Fruit fly (Drosophila melanogaster) whole organism, embryonic: ENCODE measurements around the gene CG15347.

ENCODE experiments used
- Abd-B ChIP-seq: fragments of 200-800 bp; sonication (Bioruptor generic); optimal IDR thresholded peaks from 2 replicates; lab custom pipeline; 2018; ENCODE audit warnings: missing biosample characterization, mild to moderate bottlenecking, missing genetic modification characterization, moderate library complexity
- CG15479 ChIP-seq: fragments of 200-800 bp; sonication (Bioruptor generic); optimal IDR thresholded peaks from 3 replicates; lab custom pipeline; 2019; ENCODE audit warnings: missing biosample characterization, mild to moderate bottlenecking, missing genetic modification characterization, moderate library complexity
- CG16779 ChIP-seq: fragments of 200-800 bp; sonication (Bioruptor generic); IDR thresholded peaks from 2 replicates; pipeline ENCODE4 v1.3.6; 2022; ENCODE audit warnings: missing biosample characterization, missing genetic modification characterization
- CG18262 ChIP-seq: fragments of 200-800 bp; optimal IDR thresholded peaks from 3 replicates; lab custom pipeline; 2019; ENCODE audit warnings: missing biosample characterization, mild to moderate bottlenecking, missing genetic modification characterization, moderate library complexity
- CG2202 ChIP-seq: fragments of 200-800 bp; sonication (Bioruptor generic); optimal IDR thresholded peaks from 2 replicates; lab custom pipeline; 2018; ENCODE audit warnings: missing biosample characterization, mild to moderate bottlenecking, missing genetic modification characterization
- CG32532 ChIP-seq: fragments of 200-800 bp; sonication (Bioruptor generic); IDR thresholded peaks from 2 replicates; pipeline ENCODE4 v1.3.6; 2022; ENCODE audit warnings: missing biosample characterization, missing genetic modification characterization
- CG34422 ChIP-seq: fragments of 200-800 bp; sonication (Bioruptor generic); IDR thresholded peaks from 3 replicates; pipeline ENCODE4 v1.3.6; 2022; ENCODE audit warnings: missing biosample characterization, missing genetic modification characterization
- CG4854 ChIP-seq: fragments of 200-800 bp; sonication (Bioruptor generic); optimal IDR thresholded peaks from 2 replicates; lab custom pipeline; 2016; ENCODE audit warnings: missing biosample characterization, missing genetic modification characterization, inconsistent platforms
- CG5180 ChIP-seq: fragments of 200-800 bp; sonication (Bioruptor generic); optimal IDR thresholded peaks from 3 replicates; lab custom pipeline; 2017; ENCODE audit warnings: missing biosample characterization, missing genetic modification characterization, mild to moderate bottlenecking, moderate library complexity, missing genetic modification reagents
- CG7745 ChIP-seq: fragments of 200-800 bp; sonication (Bioruptor generic); optimal IDR thresholded peaks from 2 replicates; lab custom pipeline; 2018; ENCODE audit warnings: missing biosample characterization, mild to moderate bottlenecking, missing genetic modification characterization, moderate library complexity
- CG7786 ChIP-seq: fragments of 200-800 bp; sonication (Bioruptor generic); optimal IDR thresholded peaks from 2 replicates; lab custom pipeline; 2016; ENCODE audit warnings: missing biosample characterization, missing genetic modification characterization
- CG7963 ChIP-seq: fragments of 200-800 bp; sonication (Bioruptor generic); IDR thresholded peaks from 3 replicates; pipeline ENCODE4 v1.3.6; 2022; ENCODE audit warnings: missing biosample characterization, missing genetic modification characterization; ENCODE audit not compliant: partially characterized antibody
- CG8478 ChIP-seq: fragments of >200 bp; optimal IDR thresholded peaks from 2 replicates; lab custom pipeline; 2018
- CG8944 ChIP-seq: fragments of 200-800 bp; sonication (Bioruptor generic); optimal IDR thresholded peaks from 3 replicates; lab custom pipeline; 2016; ENCODE audit warnings: missing biosample characterization, missing genetic modification characterization
- CG9437 ChIP-seq: fragments of 200-800 bp; sonication (Bioruptor generic); optimal IDR thresholded peaks from 2 replicates; lab custom pipeline; 2018; ENCODE audit warnings: missing biosample characterization, mild to moderate bottlenecking, missing genetic modification characterization
- CG9727 ChIP-seq: fragments of 200-800 bp; sonication (Bioruptor generic); optimal IDR thresholded peaks from 3 replicates; lab custom pipeline; 2017; ENCODE audit warnings: missing biosample characterization, mild to moderate bottlenecking, missing genetic modification characterization
- CG9817 ChIP-seq: fragments of 200-800 bp; sonication (Bioruptor generic); optimal IDR thresholded peaks from 2 replicates; lab custom pipeline; 2018; ENCODE audit warnings: missing biosample characterization, mild to moderate bottlenecking, missing genetic modification characterization, moderate library complexity
- Dip2 ChIP-seq: fragments of 200-800 bp; sonication (Bioruptor generic); IDR thresholded peaks from 2 replicates; pipeline ENCODE4 v1.3.6; 2022; ENCODE audit warnings: missing biosample characterization, missing genetic modification characterization
- Doc3 ChIP-seq: fragments of 200-800 bp; sonication (Bioruptor generic); IDR thresholded peaks from 3 replicates; pipeline ENCODE4 v1.3.6; 2022; ENCODE audit warnings: missing biosample characterization, missing genetic modification characterization; ENCODE audit not compliant: partially characterized antibody
- E2f1 ChIP-seq: fragments of 200-800 bp; sonication (Bioruptor generic); IDR thresholded peaks from 2 replicates; pipeline ENCODE4 v1.3.6; 2022; ENCODE audit warnings: missing biosample characterization, missing genetic modification characterization
- Fer3 ChIP-seq: fragments of 200-800 bp; sonication (Bioruptor generic); optimal IDR thresholded peaks from 2 replicates; lab custom pipeline; 2018; ENCODE audit warnings: missing biosample characterization, mild to moderate bottlenecking, missing genetic modification characterization, moderate library complexity
- H2.0 ChIP-seq: fragments of 200-800 bp; sonication (Bioruptor generic); IDR thresholded peaks from 2 replicates; pipeline ENCODE4 v1.3.6; 2022; ENCODE audit warnings: missing biosample characterization, missing genetic modification characterization
- Jarid2 ChIP-seq: fragments of 200-800 bp; sonication (Bioruptor generic); optimal IDR thresholded peaks from 3 replicates; lab custom pipeline; 2017; ENCODE audit warnings: mild to moderate bottlenecking, missing biosample characterization, missing genetic modification reagents, missing genetic modification characterization
- Kr ChIP-seq: fragments of 200-800 bp; sonication (Bioruptor generic); optimal IDR thresholded peaks from 2 replicates; lab custom pipeline; 2017; ENCODE audit warnings: missing biosample characterization, mild to moderate bottlenecking, missing genetic modification characterization
- Lpt ChIP-seq: fragments of >200 bp; optimal IDR thresholded peaks from 2 replicates; lab custom pipeline; 2018; ENCODE audit warnings: missing biosample characterization, missing genetic modification characterization
- Mes4 ChIP-seq: fragments of 200-800 bp; sonication (Bioruptor generic); optimal IDR thresholded peaks from 2 replicates; lab custom pipeline; 2016; ENCODE audit warnings: missing biosample characterization, missing genetic modification characterization
- Nf-YB ChIP-seq: fragments of 200-800 bp; sonication (Bioruptor generic); optimal IDR thresholded peaks from 3 replicates; lab custom pipeline; 2019; ENCODE audit warnings: missing biosample characterization, mild to moderate bottlenecking, missing genetic modification characterization, moderate library complexity
- Opbp ChIP-seq: fragments of 200-800 bp; sonication (Bioruptor generic); IDR thresholded peaks from 3 replicates; pipeline ENCODE4 v1.3.6; 2022; ENCODE audit warnings: missing biosample characterization, missing genetic modification characterization; ENCODE audit not compliant: partially characterized antibody
- Pdp1 ChIP-seq, 2 experiments: fragments of 200-800 bp; sonication (Bioruptor generic); optimal IDR thresholded peaks; 3 replicates each; lab custom pipeline; 2016; ENCODE audit warnings: missing biosample characterization in 2 of 2, missing genetic modification characterization in 2 of 2, mild to moderate bottlenecking in 1 of 2, moderate library complexity in 1 of 2
- Sox102F ChIP-seq: fragments of 200-800 bp; sonication (Bioruptor generic); optimal IDR thresholded peaks from 2 replicates; lab custom pipeline; 2018; ENCODE audit warnings: missing biosample characterization, mild to moderate bottlenecking, missing genetic modification characterization, moderate library complexity
- bigmax ChIP-seq: fragments of 200-800 bp; sonication (Bioruptor generic); optimal IDR thresholded peaks from 2 replicates; lab custom pipeline; 2018; ENCODE audit warnings: missing biosample characterization, mild to moderate bottlenecking, missing genetic modification characterization
- croc ChIP-seq: fragments of 200-800 bp; sonication (Bioruptor generic); conservative IDR thresholded peaks from 3 replicates; pipeline ENCODE4 v1.3.6; 2022; ENCODE audit warnings: missing biosample characterization, missing genetic modification characterization
- crol ChIP-seq: fragments of 200-800 bp; sonication (Bioruptor generic); IDR thresholded peaks from 2 replicates; pipeline ENCODE4 v1.3.6; 2022; ENCODE audit warnings: missing biosample characterization, missing genetic modification characterization
- dimm ChIP-seq: fragments of 200-800 bp; sonication (Bioruptor generic); IDR thresholded peaks from 2 replicates; pipeline ENCODE4 v1.3.6; 2022; ENCODE audit warnings: missing biosample characterization, missing genetic modification characterization
- dm ChIP-seq: fragments of 200-800 bp; sonication (Bioruptor generic); optimal IDR thresholded peaks from 3 replicates; lab custom pipeline; 2016; ENCODE audit warnings: missing biosample characterization, missing genetic modification characterization
- h ChIP-seq: fragments of >200 bp; optimal IDR thresholded peaks from 2 replicates; lab custom pipeline; 2017
- ind ChIP-seq: fragments of 200-800 bp; sonication (Bioruptor generic); optimal IDR thresholded peaks from 3 replicates; lab custom pipeline; 2016; ENCODE audit warnings: missing biosample characterization, missing genetic modification characterization
- insv ChIP-seq, 2 experiments: fragments of 200-800 bp; sonication (Bioruptor generic); optimal IDR thresholded peaks; 3 replicates each; lab custom pipeline; 2016 to 2018; ENCODE audit warnings: missing biosample characterization in 2 of 2, missing genetic modification characterization in 2 of 2
- jing ChIP-seq: fragments of 200-800 bp; sonication (Bioruptor generic); optimal IDR thresholded peaks from 2 replicates; lab custom pipeline; 2018; ENCODE audit warnings: missing biosample characterization, mild to moderate bottlenecking, missing genetic modification characterization
- pho ChIP-seq: fragments of 200-800 bp; sonication (Bioruptor generic); optimal IDR thresholded peaks from 2 replicates; lab custom pipeline; 2016; ENCODE audit warnings: missing biosample characterization, missing genetic modification characterization
- pita ChIP-seq: fragments of 200-800 bp; sonication (Bioruptor generic); optimal IDR thresholded peaks from 2 replicates; lab custom pipeline; 2017; ENCODE audit warnings: missing biosample characterization, mild to moderate bottlenecking, missing genetic modification characterization
- sc ChIP-seq, 3 experiments: fragments of >200 bp in 2 of 3; fragments of 200-800 bp in 1 of 3; sonication (Bioruptor generic) in 1 of 3; optimal IDR thresholded peaks; 2 replicates in 2 of 3; 3 replicates in 1 of 3; lab custom pipeline; 2017; ENCODE audit warnings: mild to moderate bottlenecking in 1 of 3, missing biosample characterization in 1 of 3, missing genetic modification characterization in 1 of 3, missing genetic modification reagents in 1 of 3
- schlank ChIP-seq: fragments of 200-800 bp; sonication (Bioruptor generic); optimal IDR thresholded peaks from 2 replicates; lab custom pipeline; 2018; ENCODE audit warnings: missing biosample characterization, mild to moderate bottlenecking, missing genetic modification characterization
- slp2 ChIP-seq: fragments of 200-800 bp; sonication (Bioruptor generic); optimal IDR thresholded peaks from 2 replicates; lab custom pipeline; 2016; ENCODE audit warnings: missing biosample characterization, missing genetic modification characterization
- tna ChIP-seq: fragments of 200-800 bp; sonication (Bioruptor generic); IDR thresholded peaks from 2 replicates; pipeline ENCODE4 v1.3.6; 2022; ENCODE audit warnings: missing biosample characterization, missing genetic modification characterization; ENCODE audit not compliant: partially characterized antibody
- vfl ChIP-seq: fragments of 200-800 bp; sonication (Bioruptor generic); optimal IDR thresholded peaks from 2 replicates; lab custom pipeline; 2016; ENCODE audit warnings: missing biosample characterization, missing genetic modification characterization
- vnd ChIP-seq: fragments of 200-800 bp; sonication (Bioruptor generic); IDR thresholded peaks from 3 replicates; pipeline ENCODE4 v1.3.6; 2022; ENCODE audit warnings: missing biosample characterization, missing genetic modification characterization; ENCODE audit not compliant: partially characterized antibody

Gene CG15347

DNA sequence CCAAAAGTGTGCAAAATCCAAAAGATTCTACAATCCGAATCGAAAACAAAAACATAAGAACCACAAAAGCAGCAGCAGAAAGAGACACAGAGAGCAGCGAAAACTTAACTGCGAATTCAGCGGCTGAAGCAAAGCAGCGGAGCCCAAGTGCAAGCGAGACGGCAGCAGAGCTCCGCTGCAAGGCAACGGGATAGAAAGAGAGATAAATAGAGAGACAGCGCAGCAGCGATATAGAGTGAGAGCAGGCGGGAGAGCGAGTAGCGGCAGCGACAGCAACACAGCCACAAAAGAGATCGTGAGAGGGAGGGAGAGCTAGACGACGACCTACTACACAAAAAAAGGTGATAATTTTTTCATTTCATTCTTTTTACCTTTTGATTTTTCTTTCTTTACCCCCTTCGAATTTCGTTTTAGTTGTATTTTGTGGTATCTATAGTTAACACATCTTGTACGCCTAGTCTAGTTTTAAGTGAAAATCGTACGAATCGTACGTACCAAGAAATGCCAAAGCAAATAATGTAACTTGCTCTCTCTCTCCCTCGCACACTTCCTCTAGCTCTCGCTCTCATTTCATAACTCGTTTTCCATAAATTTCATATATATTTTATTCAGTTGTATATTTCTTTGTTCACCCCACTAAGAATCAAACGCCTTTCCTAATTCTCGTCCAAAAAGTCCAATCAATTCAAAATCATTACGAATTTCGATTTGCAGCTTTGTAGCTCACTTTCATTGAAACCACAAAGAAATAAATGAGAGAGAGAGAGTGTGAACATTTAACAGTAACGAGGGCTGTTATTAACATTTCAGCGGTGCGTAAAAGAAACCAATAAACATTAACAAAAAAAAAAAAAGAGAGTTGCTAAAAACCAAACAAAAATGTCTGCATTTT, 50.1 kb downstream of the CG15347 start (continued):
- TF ChIP-seq CG7745 (no peak), dimm (GFP tag; lab: Robert Waterston, UW) (no peak), Abd-B (no peak), CG5180 (no peak), CG8478 (lab: Kevin White, UChicago) (no peak), Jarid2 (GFP tag; lab: Kevin White, UChicago) (no peak), CG9437 (GFP tag; lab: Kevin White, UChicago) (no peak), h (lab: Kevin White, UChicago) (no peak), dm (GFP tag; lab: Kevin White, UChicago) (no peak), CG7786 (GFP tag; lab: Kevin White, UChicago) (no peak)

DNA sequence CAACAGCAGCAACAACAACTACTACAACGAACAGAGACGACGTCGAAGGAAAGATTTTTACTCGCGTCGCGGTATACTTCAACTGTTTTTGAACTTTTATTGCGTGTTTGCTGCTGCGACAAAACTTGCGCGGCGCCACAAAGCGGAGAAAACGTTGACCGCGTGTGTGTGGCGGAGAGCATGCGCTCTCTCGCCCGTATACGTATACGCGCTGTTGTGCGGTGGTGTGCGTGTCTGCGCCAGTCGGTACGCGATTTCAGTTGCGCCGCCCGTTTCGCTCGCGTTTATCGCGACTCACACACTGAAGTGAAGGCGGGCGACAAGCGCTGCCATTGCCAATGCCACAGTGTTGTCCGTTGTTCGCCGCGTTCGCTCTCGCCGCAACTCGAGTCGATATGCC, 50.9 kb downstream of the CG15347 start:
- TF ChIP-seq schlank (peak; percentile 78), Kr (GFP tag; lab: Kevin White, UChicago) (no peak), H2.0 (GFP tag; lab: Robert Waterston, UW) (0 out of 2 replicates have a peak, but pooled peaks have one; percentile 18), CG32532 (peak; percentile 84), Sox102F (GFP tag; lab: Kevin White, UChicago) (no peak), bigmax (GFP tag; lab: Kevin White, UChicago) (peak; percentile 3), Doc3 (GFP tag; lab: Robert Waterston, UW) (no peak), CG9817 (tag; lab: Kevin White, UChicago) (no peak), CG18262 (tag; lab: Kevin White, UChicago) (no peak), insv (GFP tag; optimal IDR thresholded peaks at IDR 0.05; lab: Kevin White, UChicago) (peak in 1 of 2 experiments; percentile 46), CG16779 (GFP tag; lab: Robert Waterston, UW) (peak; percentile 80; the same call in 1 of the 2 replicates), pita (GFP tag; lab: Kevin White, UChicago) (no peak), jing (no peak), ind (no peak), E2f1 (GFP tag; lab: Robert Waterston, UW) (peak; percentile 46; the same call in 1 of the 2 replicates), pho (GFP tag; lab: Kevin White, UChicago) (no peak), Lpt (GFP tag; lab: Kevin White, UChicago) (no peak), slp2 (GFP tag; lab: Kevin White, UChicago) (no peak), tna (GFP tag; lab: Robert Waterston, UW) (no peak), Opbp (GFP tag; lab: Robert Waterston, UW) (peak; percentile 38; the same call in 1 of the 3 replicates), Dip2 (GFP tag; lab: Robert Waterston, UW) (no peak), CG9727 (GFP tag; lab: Kevin White, UChicago) (peak; percentile 32), CG9437 (GFP tag; lab: Kevin White, UChicago) (no peak), Mes4 (GFP tag; lab: Kevin White, UChicago) (no peak), CG2202 (tag; lab: Kevin White, UChicago) (no peak), CG7963 (GFP tag; lab: Robert Waterston, UW) (no peak), CG15479 (peak; percentile 99), croc (GFP tag; lab: Robert Waterston, UW) (no peak), vfl (GFP tag; lab: Kevin White, UChicago) (no peak), Pdp1 (GFP tag; optimal IDR thresholded peaks at IDR 0.05; lab: Kevin White, UChicago) (peak in 1 of 2 experiments; percentile 34), Fer3 (no peak), vnd (GFP tag; lab: Robert Waterston, UW) (no peak), crol (GFP tag; lab: Robert Waterston, UW) (no peak), CG4854 (GFP tag; lab: Kevin White, UChicago) (no peak), Nf-YB (no peak), CG34422 (GFP tag; lab: Robert Waterston, UW) (peak; percentile 78; the same call in 1 of the 3 replicates), sc (optimal IDR thresholded peaks at IDR 0.05; lab: Kevin White, UChicago) (no peak), sc (GFP tag; optimal IDR thresholded peaks at IDR 0.05; lab: Kevin White, UChicago) (no peak), CG8944 (GFP tag; lab: Kevin White, UChicago) (no peak)
